Worm (Caenorhabditis elegans) whole organism, L1 larva: ENCODE measurements around the gene F08F3.1.

ENCODE experiments used
- C04F5.9 ChIP-seq: sonication (generic microtip); optimal IDR thresholded peaks from 2 replicates; lab custom pipeline; 2016; ENCODE audit warnings: missing genetic modification characterization, missing compliant biosample characterization
- F16B12.6 ChIP-seq: fragments of 150-350 bp; optimal IDR thresholded peaks from 2 replicates; lab custom pipeline; 2014; ENCODE audit warnings: missing biosample characterization, missing genetic modification characterization
- ceh-63 ChIP-seq: fragments of 200-800 bp; sonication (Bioruptor generic); optimal IDR thresholded peaks from 2 replicates; lab custom pipeline; 2018; ENCODE audit warnings: mild to moderate bottlenecking, missing genetic modification characterization, missing compliant biosample characterization
- ceh-8 ChIP-seq: fragments of 200-800 bp; sonication (Bioruptor generic); optimal IDR thresholded peaks from 2 replicates; lab custom pipeline; 2018; ENCODE audit warnings: mild to moderate bottlenecking, missing genetic modification characterization, moderate library complexity, missing compliant biosample characterization
- ceh-82 ChIP-seq, 3 experiments: fragments of 150-350 bp in 1 of 3; sonication (generic microtip) in 2 of 3; optimal IDR thresholded peaks; 2 replicates each; lab custom pipeline; 2014 to 2017; ENCODE audit warnings: missing biosample characterization in 3 of 3, missing genetic modification characterization in 3 of 3
- ceh-88 ChIP-seq: fragments of 200-800 bp; sonication (Bioruptor generic); IDR thresholded peaks from 2 replicates; pipeline ENCODE4 v1.3.6; 2022; ENCODE audit warnings: missing genetic modification characterization, missing compliant biosample characterization
- ceh-90 ChIP-seq: sonication (generic microtip); optimal IDR thresholded peaks from 2 replicates; lab custom pipeline; 2016; ENCODE audit warnings: missing genetic modification characterization, missing compliant biosample characterization
- dpl-1 ChIP-seq, 3 experiments: fragments of 150-350 bp in 2 of 3; sonication (generic microtip) in 1 of 3; optimal IDR thresholded peaks; 2 replicates each; lab custom pipeline; 2014 to 2017; ENCODE audit warnings: missing biosample characterization in 3 of 3, missing genetic modification characterization in 3 of 3, missing genetic modification reagents in 3 of 3
- efl-3 ChIP-seq: fragments of 200-800 bp; sonication (Bioruptor generic); optimal IDR thresholded peaks from 2 replicates; lab custom pipeline; 2018; ENCODE audit warnings: mild to moderate bottlenecking, missing genetic modification characterization, missing compliant biosample characterization
- egl-13 ChIP-seq: sonication (generic microtip); optimal IDR thresholded peaks from 2 replicates; lab custom pipeline; 2016; ENCODE audit warnings: missing genotype, missing genetic modification reagents, missing genetic modification characterization, missing compliant biosample characterization
- egl-27 ChIP-seq, 2 experiments: fragments of 150-350 bp in 1 of 2; sonication (generic microtip); optimal IDR thresholded peaks; 3 replicates each; lab custom pipeline; 2017 to 2018; ENCODE audit warnings: missing biosample characterization in 2 of 2, missing genetic modification characterization in 2 of 2, missing genetic modification reagents in 2 of 2
- elt-2 ChIP-seq: sonication (generic microtip); optimal IDR thresholded peaks from 2 replicates; lab custom pipeline; 2016; ENCODE audit warnings: missing genetic modification characterization, mild to moderate bottlenecking, inconsistent platforms, missing compliant biosample characterization, missing genetic modification reagents
- fkh-4 ChIP-seq: sonication (generic microtip); optimal IDR thresholded peaks from 2 replicates; lab custom pipeline; 2016; ENCODE audit warnings: missing compliant biosample characterization, missing genetic modification characterization, borderline replicate concordance
- fos-1 ChIP-seq: fragments of 150-350 bp; optimal IDR thresholded peaks from 2 replicates; lab custom pipeline; 2014; ENCODE audit warnings: missing biosample characterization, missing genetic modification characterization
- grh-1 ChIP-seq: fragments of 200-800 bp; sonication (Bioruptor generic); IDR thresholded peaks from 2 replicates; pipeline ENCODE4 v1.3.6; 2022; ENCODE audit warnings: missing genetic modification reagents, missing genetic modification characterization, missing compliant biosample characterization
- hlh-17 ChIP-seq: fragments of 200-800 bp; sonication (Bioruptor generic); optimal IDR thresholded peaks from 2 replicates; lab custom pipeline; 2018; ENCODE audit warnings: missing genetic modification characterization, mild to moderate bottlenecking, missing compliant biosample characterization, moderate library complexity, borderline replicate concordance
- hlh-4 ChIP-seq: sonication (generic microtip); optimal IDR thresholded peaks from 2 replicates; lab custom pipeline; 2016; ENCODE audit warnings: mild to moderate bottlenecking, missing genetic modification characterization, missing compliant biosample characterization
- hpl-2 ChIP-seq: fragments of 150-350 bp; optimal IDR thresholded peaks from 2 replicates; lab custom pipeline; 2014; ENCODE audit warnings: missing biosample characterization, missing genetic modification reagents, missing genetic modification characterization
- irx-1 ChIP-seq: sonication (generic microtip); optimal IDR thresholded peaks from 2 replicates; lab custom pipeline; 2016; ENCODE audit warnings: missing genetic modification characterization, missing compliant biosample characterization
- lin-13 ChIP-seq: fragments of 150-350 bp; optimal IDR thresholded peaks from 2 replicates; lab custom pipeline; 2014; ENCODE audit warnings: missing biosample characterization, missing genetic modification reagents, missing genetic modification characterization
- lin-14 ChIP-seq: fragments of 200-800 bp; sonication (Bioruptor generic); optimal IDR thresholded peaks from 2 replicates; lab custom pipeline; 2018; ENCODE audit warnings: mild to moderate bottlenecking, missing genetic modification characterization, moderate library complexity, missing compliant biosample characterization
- lin-15B ChIP-seq: fragments of 150-350 bp; sonication (generic microtip); optimal IDR thresholded peaks from 3 replicates; lab custom pipeline; 2014; ENCODE audit warnings: missing biosample characterization, missing genetic modification characterization
- lin-35 ChIP-seq, 2 experiments: fragments of 150-350 bp; optimal IDR thresholded peaks; 2 replicates each; lab custom pipeline; 2014; ENCODE audit warnings: missing biosample characterization in 2 of 2, missing genetic modification characterization in 2 of 2, missing genetic modification reagents in 2 of 2
- lin-39 ChIP-seq: fragments of 150-350 bp; optimal IDR thresholded peaks from 2 replicates; lab custom pipeline; 2014; ENCODE audit warnings: missing biosample characterization, missing genetic modification reagents, missing genetic modification characterization
- lir-3 ChIP-seq: sonication (generic microtip); optimal IDR thresholded peaks from 2 replicates; lab custom pipeline; 2016; ENCODE audit warnings: mild to moderate bottlenecking, missing genetic modification characterization, moderate library complexity, missing compliant biosample characterization; ENCODE audit not compliant: poor library complexity
- lsy-2 ChIP-seq, 2 experiments: fragments of 150-350 bp; optimal IDR thresholded peaks; 2 replicates each; lab custom pipeline; 2014; ENCODE audit warnings: missing biosample characterization in 2 of 2, missing genetic modification characterization in 2 of 2
- mab-9 ChIP-seq: fragments of 200-800 bp; sonication (Bioruptor generic); IDR thresholded peaks from 2 replicates; pipeline ENCODE4 v1.3.6; 2022; ENCODE audit warnings: missing genetic modification reagents, missing genetic modification characterization, missing compliant biosample characterization
- mep-1 ChIP-seq: fragments of 150-350 bp; optimal IDR thresholded peaks from 2 replicates; lab custom pipeline; 2014; ENCODE audit warnings: missing biosample characterization, missing genetic modification characterization
- nhr-11 ChIP-seq: fragments of 150-350 bp; optimal IDR thresholded peaks from 2 replicates; lab custom pipeline; 2014; ENCODE audit warnings: missing biosample characterization, missing genetic modification characterization
- nhr-12 ChIP-seq: sonication (generic microtip); optimal IDR thresholded peaks from 2 replicates; lab custom pipeline; 2017; ENCODE audit warnings: missing biosample characterization, missing genetic modification characterization
- nhr-19 ChIP-seq: fragments of 200-800 bp; sonication (Bioruptor generic); conservative IDR thresholded peaks from 2 replicates; pipeline ENCODE4 v1.3.6; 2022; ENCODE audit warnings: missing genetic modification characterization, missing compliant biosample characterization
- nhr-20 ChIP-seq: sonication (generic microtip); optimal IDR thresholded peaks from 2 replicates; lab custom pipeline; 2016; ENCODE audit warnings: mild to moderate bottlenecking, missing genetic modification characterization, missing compliant biosample characterization
- nhr-237 ChIP-seq: fragments of 150-350 bp; optimal IDR thresholded peaks from 2 replicates; lab custom pipeline; 2014; ENCODE audit warnings: missing biosample characterization, missing genetic modification characterization
- nhr-28 ChIP-seq: fragments of 150-350 bp; optimal IDR thresholded peaks from 2 replicates; lab custom pipeline; 2014; ENCODE audit warnings: missing biosample characterization, missing genetic modification characterization
- nhr-47 ChIP-seq: sonication (generic microtip); optimal IDR thresholded peaks from 2 replicates; lab custom pipeline; 2016; ENCODE audit warnings: mild to moderate bottlenecking, missing genetic modification characterization, moderate library complexity, missing compliant biosample characterization
- nhr-71 ChIP-seq: sonication (generic microtip); optimal IDR thresholded peaks from 2 replicates; lab custom pipeline; 2016; ENCODE audit warnings: mild to moderate bottlenecking, missing genetic modification characterization, moderate library complexity, missing compliant biosample characterization
- nhr-84 ChIP-seq: sonication (generic microtip); optimal IDR thresholded peaks from 2 replicates; lab custom pipeline; 2017; ENCODE audit warnings: missing biosample characterization, missing genetic modification characterization
- nhr-85 ChIP-seq: sonication (generic microtip); peaks from one replicate; lab custom pipeline; 2016; ENCODE audit warnings: missing genetic modification characterization, inconsistent platforms, missing compliant biosample characterization
- nhr-90 ChIP-seq: sonication (generic microtip); optimal IDR thresholded peaks from 2 replicates; lab custom pipeline; 2016; ENCODE audit warnings: mild to moderate bottlenecking, missing genetic modification characterization, missing compliant biosample characterization; ENCODE audit not compliant: poor library complexity
- pag-3 ChIP-seq: sonication (generic microtip); optimal IDR thresholded peaks from 2 replicates; lab custom pipeline; 2017; ENCODE audit warnings: missing genetic modification characterization, mild to moderate bottlenecking, missing compliant biosample characterization, antibody characterized with exemption, borderline replicate concordance; ENCODE audit not compliant: insufficient read depth
- skn-1 ChIP-seq: fragments of 150-350 bp; optimal IDR thresholded peaks from 2 replicates; lab custom pipeline; 2014; ENCODE audit warnings: missing biosample characterization, missing genetic modification characterization
- snpc-4 ChIP-seq: fragments of 150-350 bp; optimal IDR thresholded peaks from 2 replicates; lab custom pipeline; 2014; ENCODE audit warnings: missing biosample characterization, missing genetic modification characterization
- sox-4 ChIP-seq: sonication (generic microtip); optimal IDR thresholded peaks from 2 replicates; lab custom pipeline; 2016; ENCODE audit warnings: missing genetic modification characterization, missing compliant biosample characterization
- sup-37 ChIP-seq: fragments of 200-800 bp; sonication (Bioruptor generic); optimal IDR thresholded peaks from 2 replicates; lab custom pipeline; 2018; ENCODE audit warnings: mild to moderate bottlenecking, missing genetic modification characterization, missing compliant biosample characterization
- swsn-7 ChIP-seq: sonication (generic microtip); optimal IDR thresholded peaks from 2 replicates; lab custom pipeline; 2016; ENCODE audit warnings: missing genetic modification characterization, missing compliant biosample characterization
- tbx-2 ChIP-seq: sonication (generic microtip); optimal IDR thresholded peaks from 2 replicates; lab custom pipeline; 2016; ENCODE audit warnings: missing genetic modification characterization, missing compliant biosample characterization
- tlp-1 ChIP-seq: fragments of 150-350 bp; optimal IDR thresholded peaks from 2 replicates; lab custom pipeline; 2014; ENCODE audit warnings: missing biosample characterization, missing genetic modification characterization
- unc-130 ChIP-seq: fragments of 150-350 bp; optimal IDR thresholded peaks from 2 replicates; lab custom pipeline; 2017; ENCODE audit warnings: missing biosample characterization, missing genetic modification characterization, inconsistent platforms
- unc-86 ChIP-seq: sonication (generic microtip); optimal IDR thresholded peaks from 2 replicates; lab custom pipeline; 2016; ENCODE audit warnings: missing genetic modification characterization, missing compliant biosample characterization
- unc-98 ChIP-seq: fragments of 200-800 bp; sonication (Bioruptor generic); IDR thresholded peaks from 2 replicates; pipeline ENCODE4 v1.3.6; 2022; ENCODE audit warnings: missing genetic modification characterization, missing compliant biosample characterization
- vab-15 ChIP-seq: sonication (generic microtip); optimal IDR thresholded peaks from 2 replicates; lab custom pipeline; 2017; ENCODE audit warnings: missing genotype, mild to moderate bottlenecking, missing genetic modification characterization, missing compliant biosample characterization
- zag-1 ChIP-seq: fragments of 150-350 bp; optimal IDR thresholded peaks from 2 replicates; lab custom pipeline; 2014; ENCODE audit warnings: missing biosample characterization, missing genetic modification characterization
- ztf-11 ChIP-seq, 2 experiments: sonication (generic microtip); optimal IDR thresholded peaks; 2 replicates each; lab custom pipeline; 2016 to 2017; ENCODE audit warnings: missing genetic modification characterization in 2 of 2, missing biosample characterization in 1 of 2, missing compliant biosample characterization in 1 of 2

F08F3.1 gene

DNA sequence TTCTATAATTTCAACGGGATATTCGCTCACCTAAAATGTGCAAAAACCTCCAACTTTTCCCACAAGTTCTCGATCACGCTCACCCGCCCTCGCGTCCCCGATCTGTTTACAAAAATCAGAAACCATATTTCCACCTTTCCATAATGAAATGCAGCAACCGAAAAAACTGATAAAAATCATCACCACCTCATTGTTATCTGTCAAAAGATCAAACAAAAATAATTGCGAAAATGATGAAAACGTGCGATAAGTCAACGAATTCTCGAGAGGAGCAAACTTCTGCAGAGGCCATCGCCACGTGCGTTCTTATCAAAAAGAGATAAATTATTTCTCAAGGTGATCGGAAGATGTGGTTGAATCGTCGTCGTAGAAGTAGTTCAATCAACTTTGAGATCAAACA is 20.9 kb upstream of the F08F3.1 start:
- TF ChIP-seq mab-9 (GFP tag; lab: Robert Waterston, UW) (no peak), tbx-2 (tag; lab: Kevin White, UChicago) (no peak), egl-27 (tag; optimal IDR thresholded peaks at IDR 0.05; lab: Kevin White, UChicago) (no peak), nhr-237 (no peak), swsn-7 (tag; lab: Kevin White, UChicago) (peak; percentile 4), hlh-17 (GFP tag; lab: Kevin White, UChicago) (no peak), vab-15 (no peak), lin-13 (GFP tag; lab: Kevin White, UChicago) (no peak), sup-37 (GFP tag; lab: Kevin White, UChicago) (no peak), zag-1 (tag; lab: Kevin White, UChicago) (no peak), irx-1 (tag; lab: Kevin White, UChicago) (peak; percentile 44), elt-2 (peak; percentile 89), lsy-2 (tag; optimal IDR thresholded peaks at IDR 0.05; lab: Kevin White, UChicago) (peak in 1 of 2 experiments; percentile 13), fos-1 (tag; lab: Kevin White, UChicago) (no peak), egl-13 (no peak), dpl-1 (GFP tag; optimal IDR thresholded peaks at IDR 0.05; lab: Kevin White, UChicago) (peak in 1 of 3 experiments; percentile 15), fkh-4 (no peak), hpl-2 (GFP tag; lab: Kevin White, UChicago) (no peak), sox-4 (tag; lab: Kevin White, UChicago) (no peak), nhr-11 (tag; lab: Kevin White, UChicago) (no peak), nhr-19 (GFP tag; lab: Robert Waterston, UW) (peak; percentile 43), F16B12.6 (tag; lab: Kevin White, UChicago) (no peak), lin-39 (tag; lab: Kevin White, UChicago) (no peak), lin-14 (GFP tag; lab: Kevin White, UChicago) (peak; percentile 87), ztf-11 (tag; optimal IDR thresholded peaks at IDR 0.05; lab: Kevin White, UChicago) (no peak), nhr-28 (tag; lab: Kevin White, UChicago) (no peak), unc-86 (tag; lab: Kevin White, UChicago) (no peak), lir-3 (tag; lab: Kevin White, UChicago) (no peak), skn-1 (no peak), nhr-20 (tag; lab: Kevin White, UChicago) (peak; percentile 94), lin-35 (GFP tag; optimal IDR thresholded peaks at IDR 0.05; lab: Kevin White, UChicago) (peak in 1 of 2 experiments; percentile 44), unc-130 (tag; lab: Kevin White, UChicago) (no peak), nhr-84 (tag; lab: Kevin White, UChicago) (no peak), ceh-82 (tag; optimal IDR thresholded peaks at IDR 0.05; lab: Kevin White, UChicago) (no peak), efl-3 (GFP tag; lab: Kevin White, UChicago) (peak; percentile 93), grh-1 (GFP tag; lab: Robert Waterston, UW) (peak; percentile 52), unc-98 (GFP tag; lab: Robert Waterston, UW) (no peak), C04F5.9 (tag; lab: Kevin White, UChicago) (no peak), hlh-4 (tag; lab: Kevin White, UChicago) (no peak), ceh-90 (tag; lab: Kevin White, UChicago) (no peak), snpc-4 (tag; lab: Kevin White, UChicago) (no peak), nhr-71 (tag; lab: Kevin White, UChicago) (peak; percentile 85), nhr-85 (tag; lab: Kevin White, UChicago) (peak; percentile 99), ceh-8 (GFP tag; lab: Kevin White, UChicago) (no peak), mep-1 (peak; percentile 11), pag-3 (tag; lab: Kevin White, UChicago) (no peak), ceh-88 (GFP tag; lab: Robert Waterston, UW) (no peak), lin-15B (tag; lab: Kevin White, UChicago) (no peak), tlp-1 (tag; lab: Kevin White, UChicago) (peak; percentile 24), nhr-12 (tag; lab: Kevin White, UChicago) (no peak), nhr-47 (tag; lab: Kevin White, UChicago) (peak; percentile 54), ceh-63 (GFP tag; lab: Kevin White, UChicago) (no peak), nhr-90 (peak; percentile 78)
